Worm (Caenorhabditis elegans) whole organism, late embryonic: ENCODE data around the gene flp-28.

ENCODE experiments used
- C38D4.7 ChIP-seq: fragments of 200-800 bp; sonication (Bioruptor generic); optimal IDR thresholded peaks from 2 replicates; lab custom pipeline; 2018; ENCODE audit warnings: mild to moderate bottlenecking, missing genetic modification characterization, moderate library complexity, missing compliant biosample characterization
- ceh-31 ChIP-seq: sonication (generic microtip); optimal IDR thresholded peaks from 2 replicates; lab custom pipeline; 2016; ENCODE audit warnings: missing genetic modification characterization, missing compliant biosample characterization
- ceh-9 ChIP-seq: sonication (generic microtip); optimal IDR thresholded peaks from 2 replicates; lab custom pipeline; 2016; ENCODE audit warnings: mild to moderate bottlenecking, missing genetic modification characterization, inconsistent platforms, missing compliant biosample characterization
- fkh-10 ChIP-seq: fragments of 150-350 bp; optimal IDR thresholded peaks from 2 replicates; lab custom pipeline; 2014; ENCODE audit warnings: missing biosample characterization, missing genetic modification reagents, missing genetic modification characterization
- mec-3 ChIP-seq: sonication (generic microtip); optimal IDR thresholded peaks from 2 replicates; lab custom pipeline; 2016; ENCODE audit warnings: borderline replicate concordance, missing genetic modification characterization, missing compliant biosample characterization
- nhr-11 ChIP-seq: fragments of 150-350 bp; optimal IDR thresholded peaks from 2 replicates; lab custom pipeline; 2014; ENCODE audit warnings: missing biosample characterization, missing genetic modification characterization
- tbx-2 ChIP-seq: sonication (generic microtip); optimal IDR thresholded peaks from 2 replicates; lab custom pipeline; 2016; ENCODE audit warnings: missing genetic modification characterization, missing compliant biosample characterization

DNA sequence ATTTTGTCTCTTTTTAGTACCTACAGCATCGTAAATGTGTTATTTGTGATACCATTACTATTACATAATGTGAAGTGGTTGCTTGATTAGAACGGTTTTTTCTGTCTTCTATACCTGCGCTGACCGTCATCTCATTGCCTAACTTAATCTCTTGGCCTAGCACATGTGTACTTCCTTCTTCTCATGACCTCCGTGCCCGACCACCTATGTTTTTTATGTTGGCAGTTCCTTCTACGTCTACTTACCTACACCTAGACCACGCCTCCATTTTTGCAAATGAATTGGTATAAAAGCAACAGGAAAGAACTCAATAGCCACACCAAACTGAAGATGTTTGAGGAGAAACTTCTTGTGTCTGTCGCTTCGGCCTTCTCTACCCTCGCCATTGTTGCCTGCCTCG is 10.5 kb downstream of the flp-28 start, which contains the start of gene col-176:
- TF ChIP-seq ceh-31 (tag; lab: Kevin White, UChicago) (no peak), mec-3 (tag; lab: Kevin White, UChicago) (no peak), nhr-11 (tag; lab: Kevin White, UChicago) (no peak), tbx-2 (tag; lab: Kevin White, UChicago) (no peak), ceh-9 (tag; lab: Kevin White, UChicago) (no peak), C38D4.7 (GFP tag; lab: Kevin White, UChicago) (no peak), fkh-10 (no peak)
